Worm (Caenorhabditis elegans) whole organism, L1 larva: Measurements from ENCODE around the gene ceh-90.

Source experiments
- C04F5.9 ChIP-seq: sonication (generic microtip); optimal IDR thresholded peaks from 2 replicates; lab custom pipeline; 2016; ENCODE audit warnings: missing genetic modification characterization, missing compliant biosample characterization
- C16A3.4 ChIP-seq: fragments of 150-350 bp; optimal IDR thresholded peaks from 2 replicates; lab custom pipeline; 2014; ENCODE audit warnings: missing biosample characterization, missing genetic modification characterization
- C34B4.2 ChIP-seq: sonication (generic microtip); optimal IDR thresholded peaks from 2 replicates; lab custom pipeline; 2017; ENCODE audit warnings: mild to moderate bottlenecking, missing genetic modification characterization, missing compliant biosample characterization
- Y116A8C.19 ChIP-seq: sonication (generic microtip); optimal IDR thresholded peaks from 2 replicates; lab custom pipeline; 2016; ENCODE audit warnings: missing compliant biosample characterization, missing genetic modification characterization, borderline replicate concordance
- alr-1 ChIP-seq: fragments of 200-800 bp; sonication (Bioruptor generic); optimal IDR thresholded peaks from 2 replicates; lab custom pipeline; 2018; ENCODE audit warnings: borderline replicate concordance, mild to moderate bottlenecking, missing genetic modification characterization, missing compliant biosample characterization
- blmp-1 ChIP-seq: fragments of 150-350 bp; optimal IDR thresholded peaks from 2 replicates; lab custom pipeline; 2014; ENCODE audit warnings: missing biosample characterization, missing genetic modification characterization
- ceh-8 ChIP-seq: fragments of 200-800 bp; sonication (Bioruptor generic); optimal IDR thresholded peaks from 2 replicates; lab custom pipeline; 2018; ENCODE audit warnings: mild to moderate bottlenecking, missing genetic modification characterization, moderate library complexity, missing compliant biosample characterization
- ceh-82 ChIP-seq, 3 experiments: fragments of 150-350 bp in 1 of 3; sonication (generic microtip) in 2 of 3; optimal IDR thresholded peaks; 2 replicates each; lab custom pipeline; 2014 to 2017; ENCODE audit warnings: missing biosample characterization in 3 of 3, missing genetic modification characterization in 3 of 3
- dpl-1 ChIP-seq, 3 experiments: fragments of 150-350 bp in 2 of 3; sonication (generic microtip) in 1 of 3; optimal IDR thresholded peaks; 2 replicates each; lab custom pipeline; 2014 to 2017; ENCODE audit warnings: missing biosample characterization in 3 of 3, missing genetic modification characterization in 3 of 3, missing genetic modification reagents in 3 of 3
- efl-1 ChIP-seq, 4 experiments: fragments of 150-350 bp; optimal IDR thresholded peaks in 3 of 4; peaks in 1 of 4; 1 replicate in 1 of 4; 2 replicates in 3 of 4; lab custom pipeline; 2014; ENCODE audit warnings: missing biosample characterization in 2 of 4, missing genetic modification characterization in 2 of 4, missing genetic modification reagents in 2 of 4
- egl-13 ChIP-seq: sonication (generic microtip); optimal IDR thresholded peaks from 2 replicates; lab custom pipeline; 2016; ENCODE audit warnings: missing genotype, missing genetic modification reagents, missing genetic modification characterization, missing compliant biosample characterization
- ets-5 ChIP-seq: fragments of 200-800 bp; sonication (Bioruptor generic); IDR thresholded peaks from 2 replicates; pipeline ENCODE4 v1.3.6; 2022; ENCODE audit warnings: missing genetic modification characterization, missing compliant biosample characterization
- fkh-10 ChIP-seq: sonication (generic microtip); optimal IDR thresholded peaks from 2 replicates; lab custom pipeline; 2017; ENCODE audit warnings: missing biosample characterization, missing genetic modification reagents, missing genetic modification characterization
- fkh-4 ChIP-seq: sonication (generic microtip); optimal IDR thresholded peaks from 2 replicates; lab custom pipeline; 2016; ENCODE audit warnings: missing compliant biosample characterization, missing genetic modification characterization, borderline replicate concordance
- fkh-8 ChIP-seq: sonication (generic microtip); optimal IDR thresholded peaks from 2 replicates; lab custom pipeline; 2016; ENCODE audit warnings: mild to moderate bottlenecking, missing genetic modification characterization, missing compliant biosample characterization
- grh-1 ChIP-seq: fragments of 200-800 bp; sonication (Bioruptor generic); IDR thresholded peaks from 2 replicates; pipeline ENCODE4 v1.3.6; 2022; ENCODE audit warnings: missing genetic modification reagents, missing genetic modification characterization, missing compliant biosample characterization
- hlh-4 ChIP-seq: sonication (generic microtip); optimal IDR thresholded peaks from 2 replicates; lab custom pipeline; 2016; ENCODE audit warnings: mild to moderate bottlenecking, missing genetic modification characterization, missing compliant biosample characterization
- hpl-2 ChIP-seq: fragments of 150-350 bp; optimal IDR thresholded peaks from 2 replicates; lab custom pipeline; 2014; ENCODE audit warnings: missing biosample characterization, missing genetic modification reagents, missing genetic modification characterization
- isw-1 ChIP-seq: fragments of 200-800 bp; sonication (Bioruptor generic); IDR thresholded peaks from 2 replicates; pipeline ENCODE4 v1.3.6; 2022; ENCODE audit warnings: missing genetic modification characterization, missing compliant biosample characterization
- jun-1 ChIP-seq: fragments of 150-350 bp; optimal IDR thresholded peaks from 2 replicates; lab custom pipeline; 2014; ENCODE audit warnings: missing biosample characterization, missing genetic modification reagents, missing genetic modification characterization
- lin-14 ChIP-seq: fragments of 200-800 bp; sonication (Bioruptor generic); optimal IDR thresholded peaks from 2 replicates; lab custom pipeline; 2018; ENCODE audit warnings: mild to moderate bottlenecking, missing genetic modification characterization, moderate library complexity, missing compliant biosample characterization
- lin-35 ChIP-seq, 2 experiments: fragments of 150-350 bp; optimal IDR thresholded peaks; 2 replicates each; lab custom pipeline; 2014; ENCODE audit warnings: missing biosample characterization in 2 of 2, missing genetic modification characterization in 2 of 2, missing genetic modification reagents in 2 of 2
- lir-3 ChIP-seq: sonication (generic microtip); optimal IDR thresholded peaks from 2 replicates; lab custom pipeline; 2016; ENCODE audit warnings: mild to moderate bottlenecking, missing genetic modification characterization, moderate library complexity, missing compliant biosample characterization; ENCODE audit not compliant: poor library complexity
- mab-9 ChIP-seq: fragments of 200-800 bp; sonication (Bioruptor generic); IDR thresholded peaks from 2 replicates; pipeline ENCODE4 v1.3.6; 2022; ENCODE audit warnings: missing genetic modification reagents, missing genetic modification characterization, missing compliant biosample characterization
- mdl-1 ChIP-seq, 2 experiments: fragments of 150-350 bp; optimal IDR thresholded peaks; 2 replicates each; lab custom pipeline; 2014 to 2017; ENCODE audit warnings: missing biosample characterization in 2 of 2, missing genetic modification characterization in 2 of 2, inconsistent platforms in 1 of 2
- mep-1 ChIP-seq: fragments of 150-350 bp; optimal IDR thresholded peaks from 2 replicates; lab custom pipeline; 2014; ENCODE audit warnings: missing biosample characterization, missing genetic modification characterization
- nhr-11 ChIP-seq: fragments of 150-350 bp; optimal IDR thresholded peaks from 2 replicates; lab custom pipeline; 2014; ENCODE audit warnings: missing biosample characterization, missing genetic modification characterization
- nhr-12 ChIP-seq: sonication (generic microtip); optimal IDR thresholded peaks from 2 replicates; lab custom pipeline; 2017; ENCODE audit warnings: missing biosample characterization, missing genetic modification characterization
- nhr-19 ChIP-seq: fragments of 200-800 bp; sonication (Bioruptor generic); conservative IDR thresholded peaks from 2 replicates; pipeline ENCODE4 v1.3.6; 2022; ENCODE audit warnings: missing genetic modification characterization, missing compliant biosample characterization
- nhr-20 ChIP-seq: sonication (generic microtip); optimal IDR thresholded peaks from 2 replicates; lab custom pipeline; 2016; ENCODE audit warnings: mild to moderate bottlenecking, missing genetic modification characterization, missing compliant biosample characterization
- nhr-237 ChIP-seq: fragments of 150-350 bp; optimal IDR thresholded peaks from 2 replicates; lab custom pipeline; 2014; ENCODE audit warnings: missing biosample characterization, missing genetic modification characterization
- nhr-28 ChIP-seq: fragments of 150-350 bp; optimal IDR thresholded peaks from 2 replicates; lab custom pipeline; 2014; ENCODE audit warnings: missing biosample characterization, missing genetic modification characterization
- nhr-47 ChIP-seq: sonication (generic microtip); optimal IDR thresholded peaks from 2 replicates; lab custom pipeline; 2016; ENCODE audit warnings: mild to moderate bottlenecking, missing genetic modification characterization, moderate library complexity, missing compliant biosample characterization
- nhr-71 ChIP-seq: sonication (generic microtip); optimal IDR thresholded peaks from 2 replicates; lab custom pipeline; 2016; ENCODE audit warnings: mild to moderate bottlenecking, missing genetic modification characterization, moderate library complexity, missing compliant biosample characterization
- nhr-76 ChIP-seq: sonication (generic microtip); optimal IDR thresholded peaks from 2 replicates; lab custom pipeline; 2017; ENCODE audit warnings: missing biosample characterization, missing genetic modification characterization
- nhr-77 ChIP-seq: fragments of 150-350 bp; optimal IDR thresholded peaks from 2 replicates; lab custom pipeline; 2014; ENCODE audit warnings: missing biosample characterization, missing genetic modification characterization
- nhr-84 ChIP-seq: sonication (generic microtip); optimal IDR thresholded peaks from 2 replicates; lab custom pipeline; 2017; ENCODE audit warnings: missing biosample characterization, missing genetic modification characterization
- nhr-90 ChIP-seq: sonication (generic microtip); optimal IDR thresholded peaks from 2 replicates; lab custom pipeline; 2016; ENCODE audit warnings: mild to moderate bottlenecking, missing genetic modification characterization, missing compliant biosample characterization; ENCODE audit not compliant: poor library complexity
- pag-3 ChIP-seq: sonication (generic microtip); optimal IDR thresholded peaks from 2 replicates; lab custom pipeline; 2017; ENCODE audit warnings: missing genetic modification characterization, mild to moderate bottlenecking, missing compliant biosample characterization, antibody characterized with exemption, borderline replicate concordance; ENCODE audit not compliant: insufficient read depth
- pax-3 ChIP-seq: fragments of 200-800 bp; sonication (Bioruptor generic); optimal IDR thresholded peaks from 2 replicates; lab custom pipeline; 2018; ENCODE audit warnings: mild to moderate bottlenecking, missing genetic modification characterization, moderate library complexity, missing compliant biosample characterization
- rnt-1 ChIP-seq: sonication (generic microtip); optimal IDR thresholded peaks from 2 replicates; lab custom pipeline; 2016; ENCODE audit warnings: mild to moderate bottlenecking, missing genetic modification characterization, moderate library complexity, missing compliant biosample characterization
- snpc-4 ChIP-seq: fragments of 150-350 bp; optimal IDR thresholded peaks from 2 replicates; lab custom pipeline; 2014; ENCODE audit warnings: missing biosample characterization, missing genetic modification characterization
- sup-37 ChIP-seq: fragments of 200-800 bp; sonication (Bioruptor generic); optimal IDR thresholded peaks from 2 replicates; lab custom pipeline; 2018; ENCODE audit warnings: mild to moderate bottlenecking, missing genetic modification characterization, missing compliant biosample characterization
- unc-130 ChIP-seq: fragments of 150-350 bp; optimal IDR thresholded peaks from 2 replicates; lab custom pipeline; 2017; ENCODE audit warnings: missing biosample characterization, missing genetic modification characterization, inconsistent platforms
- unc-62 ChIP-seq: fragments of 150-350 bp; optimal IDR thresholded peaks from 2 replicates; lab custom pipeline; 2014; ENCODE audit warnings: missing biosample characterization, missing genetic modification reagents, missing genetic modification characterization
- unc-86 ChIP-seq: sonication (generic microtip); optimal IDR thresholded peaks from 2 replicates; lab custom pipeline; 2016; ENCODE audit warnings: missing genetic modification characterization, missing compliant biosample characterization
- unc-98 ChIP-seq: fragments of 200-800 bp; sonication (Bioruptor generic); IDR thresholded peaks from 2 replicates; pipeline ENCODE4 v1.3.6; 2022; ENCODE audit warnings: missing genetic modification characterization, missing compliant biosample characterization
- xbp-1 ChIP-seq: sonication (generic microtip); optimal IDR thresholded peaks from 2 replicates; lab custom pipeline; 2016; ENCODE audit warnings: missing genetic modification characterization, missing compliant biosample characterization
- zag-1 ChIP-seq: fragments of 150-350 bp; optimal IDR thresholded peaks from 2 replicates; lab custom pipeline; 2014; ENCODE audit warnings: missing biosample characterization, missing genetic modification characterization
- ztf-11 ChIP-seq, 2 experiments: sonication (generic microtip); optimal IDR thresholded peaks; 2 replicates each; lab custom pipeline; 2016 to 2017; ENCODE audit warnings: missing genetic modification characterization in 2 of 2, missing biosample characterization in 1 of 2, missing compliant biosample characterization in 1 of 2
- ztf-4 ChIP-seq: fragments of 150-350 bp; optimal IDR thresholded peaks from 2 replicates; lab custom pipeline; 2014; ENCODE audit warnings: missing biosample characterization, missing genetic modification characterization

The ceh-90 gene

ce11 chrX:14169569-14170031 lies 12.8 kb upstream of the ceh-90 start, which contains the start of gene sym-4:
Gene sym-4 (minus strand): TSS chrX:14169619.
- TF ChIP-seq nhr-20 (peak; percentile 96), C34B4.2 (tag; lab: Kevin White, UChicago) (no peak), lin-35 (GFP tag; optimal IDR thresholded peaks at IDR 0.05; lab: Kevin White, UChicago) (peak; percentile 82 to 92), lir-3 (tag; lab: Kevin White, UChicago) (peak; percentile 67), pag-3 (peak; percentile 68), C16A3.4 (tag; lab: Kevin White, UChicago) (peak; percentile 93), hlh-4 (no peak), blmp-1 (tag; lab: Kevin White, UChicago) (peak; percentile 88), pax-3 (tag; lab: Kevin White, UChicago) (peak; percentile 51), mab-9 (GFP tag; lab: Robert Waterston, UW) (peak; percentile 28; the same call in 1 of the 2 replicates), egl-13 (tag; lab: Kevin White, UChicago) (peak; percentile 61), nhr-11 (peak; percentile 51), nhr-77 (peak; percentile 94), nhr-28 (tag; lab: Kevin White, UChicago) (no peak), rnt-1 (tag; lab: Kevin White, UChicago) (peak; percentile 83), nhr-90 (tag; lab: Kevin White, UChicago) (peak; percentile 91), nhr-19 (GFP tag; lab: Robert Waterston, UW) (peak; percentile 91), xbp-1 (tag; lab: Kevin White, UChicago) (peak; percentile 86), nhr-47 (tag; lab: Kevin White, UChicago) (peak; percentile 88), mep-1 (tag; lab: Kevin White, UChicago) (peak; percentile 96), nhr-84 (tag; lab: Kevin White, UChicago) (no peak), grh-1 (GFP tag; lab: Robert Waterston, UW) (peak; percentile 92), nhr-76 (tag; lab: Kevin White, UChicago) (no peak), unc-62 (GFP tag; lab: Kevin White, UChicago) (no peak), fkh-4 (tag; lab: Kevin White, UChicago) (no peak), nhr-12 (tag; lab: Kevin White, UChicago) (no peak), isw-1 (GFP tag; lab: Robert Waterston, UW) (peak; percentile 74), ztf-4 (peak; percentile 81), nhr-237 (tag; lab: Kevin White, UChicago) (peak; percentile 95), unc-130 (peak; percentile 66), unc-98 (GFP tag; lab: Robert Waterston, UW) (no peak), nhr-71 (tag; lab: Kevin White, UChicago) (peak; percentile 96), snpc-4 (peak; percentile 79), efl-1 (optimal IDR thresholded peaks at IDR 0.05; lab: Kevin White, UChicago) (peak; percentile 80 to 92), efl-1 (GFP tag; optimal IDR thresholded peaks at IDR 0.05 in 1 of 2; lab: Kevin White, UChicago) (peak; percentile 63 to 96), ztf-11 (tag; optimal IDR thresholded peaks at IDR 0.05; lab: Kevin White, UChicago) (peak in 1 of 2 experiments; percentile 58), unc-86 (tag; lab: Kevin White, UChicago) (peak; percentile 81), Y116A8C.19 (tag; lab: Kevin White, UChicago) (no peak), mdl-1 (tag; optimal IDR thresholded peaks at IDR 0.05; lab: Kevin White, UChicago) (peak; percentile 5 to 95), lin-14 (GFP tag; lab: Kevin White, UChicago) (peak; percentile 98), jun-1 (tag; lab: Kevin White, UChicago) (peak; percentile 94), ets-5 (GFP tag; lab: Robert Waterston, UW) (no peak), fkh-10 (peak; percentile 67), ceh-8 (GFP tag; lab: Kevin White, UChicago) (peak; percentile 57), ceh-82 (tag; optimal IDR thresholded peaks at IDR 0.05; lab: Kevin White, UChicago) (peak; percentile 73 to 94 (median 78)), alr-1 (tag; lab: Kevin White, UChicago) (no peak), C04F5.9 (tag; lab: Kevin White, UChicago) (peak; percentile 57), hpl-2 (GFP tag; lab: Kevin White, UChicago) (peak; percentile 85), zag-1 (tag; lab: Kevin White, UChicago) (no peak), fkh-8 (peak; percentile 86), sup-37 (GFP tag; lab: Kevin White, UChicago) (peak; percentile 4), dpl-1 (GFP tag; optimal IDR thresholded peaks at IDR 0.05; lab: Kevin White, UChicago) (peak; percentile 70 to 76 (median 72))
